Fruit fly (Drosophila melanogaster) whole organism, embryonic: Measurements from ENCODE around the gene Smox.

ENCODE experiments used
- C15 ChIP-seq: fragments of 200-800 bp; sonication (Bioruptor generic); IDR thresholded peaks from 3 replicates; pipeline ENCODE4 v1.3.6; 2022; ENCODE audit warnings: missing biosample characterization, missing genetic modification characterization
- CG11398 ChIP-seq: fragments of 200-800 bp; sonication (Bioruptor generic); optimal IDR thresholded peaks from 2 replicates; lab custom pipeline; 2016; ENCODE audit warnings: missing biosample characterization, missing genetic modification characterization
- CG12942 ChIP-seq: fragments of 200-800 bp; sonication (Bioruptor generic); optimal IDR thresholded peaks from 3 replicates; lab custom pipeline; 2016; ENCODE audit warnings: missing biosample characterization, missing genetic modification characterization
- CG1529 ChIP-seq: fragments of 200-800 bp; sonication (Bioruptor generic); optimal IDR thresholded peaks from 3 replicates; lab custom pipeline; 2018; ENCODE audit warnings: missing biosample characterization, missing genetic modification characterization
- CG15696 ChIP-seq: fragments of 200-800 bp; sonication (Bioruptor generic); optimal IDR thresholded peaks from 2 replicates; lab custom pipeline; 2019; ENCODE audit warnings: missing biosample characterization, mild to moderate bottlenecking, missing genetic modification characterization, moderate library complexity
- CG2875 ChIP-seq: fragments of 200-800 bp; sonication (Bioruptor generic); optimal IDR thresholded peaks from 2 replicates; lab custom pipeline; 2017; ENCODE audit warnings: missing biosample characterization, mild to moderate bottlenecking, missing genetic modification characterization, missing genetic modification reagents
- CG3995 ChIP-seq: fragments of 200-800 bp; sonication (Bioruptor generic); optimal IDR thresholded peaks from 3 replicates; lab custom pipeline; 2016; ENCODE audit warnings: missing biosample characterization, missing genetic modification characterization
- CG4282 ChIP-seq: fragments of 200-800 bp; sonication (Bioruptor generic); optimal IDR thresholded peaks from 2 replicates; lab custom pipeline; 2016; ENCODE audit warnings: missing biosample characterization, missing genetic modification characterization
- CG4360 ChIP-seq: fragments of 200-800 bp; sonication (Bioruptor generic); IDR thresholded peaks from 2 replicates; pipeline ENCODE4 v1.3.6; 2022; ENCODE audit warnings: missing biosample characterization, missing genetic modification characterization
- CG7786 ChIP-seq: fragments of 200-800 bp; sonication (Bioruptor generic); optimal IDR thresholded peaks from 2 replicates; lab custom pipeline; 2016; ENCODE audit warnings: missing biosample characterization, missing genetic modification characterization
- CG8359 ChIP-seq: fragments of 200-800 bp; sonication (Bioruptor generic); optimal IDR thresholded peaks from 2 replicates; lab custom pipeline; 2017; ENCODE audit warnings: missing biosample characterization, mild to moderate bottlenecking, missing genetic modification characterization, borderline replicate concordance
- CG8478 ChIP-seq: fragments of >200 bp; optimal IDR thresholded peaks from 2 replicates; lab custom pipeline; 2018
- CG9797 ChIP-seq: fragments of 200-800 bp; sonication (Bioruptor generic); optimal IDR thresholded peaks from 3 replicates; lab custom pipeline; 2018; ENCODE audit warnings: missing biosample characterization, mild to moderate bottlenecking, missing genetic modification characterization
- Camta ChIP-seq: fragments of 200-800 bp; sonication (Bioruptor generic); optimal IDR thresholded peaks from 2 replicates; lab custom pipeline; 2016; ENCODE audit warnings: missing biosample characterization, missing genetic modification characterization
- CrebB ChIP-seq: fragments of 200-800 bp; sonication (Bioruptor generic); optimal IDR thresholded peaks from 3 replicates; lab custom pipeline; 2018; ENCODE audit warnings: missing biosample characterization, mild to moderate bottlenecking, missing genetic modification characterization
- Dip2 ChIP-seq: fragments of 200-800 bp; sonication (Bioruptor generic); IDR thresholded peaks from 2 replicates; pipeline ENCODE4 v1.3.6; 2022; ENCODE audit warnings: missing biosample characterization, missing genetic modification characterization
- Dip3 ChIP-seq: fragments of 200-800 bp; sonication (Bioruptor generic); optimal IDR thresholded peaks from 3 replicates; lab custom pipeline; 2016; ENCODE audit warnings: missing biosample characterization, missing genetic modification characterization
- Gsc ChIP-seq: fragments of 200-800 bp; sonication (Bioruptor generic); IDR thresholded peaks from 2 replicates; pipeline ENCODE4 v1.3.6; 2022; ENCODE audit warnings: missing biosample characterization, missing genetic modification characterization
- HmgZ ChIP-seq: fragments of 200-800 bp; sonication (Bioruptor generic); optimal IDR thresholded peaks from 2 replicates; lab custom pipeline; 2018; ENCODE audit warnings: missing biosample characterization, mild to moderate bottlenecking, missing genetic modification characterization
- Hmx ChIP-seq: fragments of 200-800 bp; sonication (Bioruptor generic); optimal IDR thresholded peaks from 2 replicates; lab custom pipeline; 2016; ENCODE audit warnings: missing biosample characterization, missing genetic modification characterization
- Hr78 ChIP-seq, 2 experiments: fragments of 200-800 bp in 1 of 2; fragments of >200 bp in 1 of 2; sonication (Bioruptor generic) in 1 of 2; optimal IDR thresholded peaks; 2 replicates each; lab custom pipeline; 2017 to 2019; ENCODE audit warnings: missing biosample characterization in 2 of 2, missing genetic modification characterization in 2 of 2, mild to moderate bottlenecking in 1 of 2, moderate library complexity in 1 of 2
- Kr ChIP-seq: fragments of 200-800 bp; sonication (Bioruptor generic); optimal IDR thresholded peaks from 2 replicates; lab custom pipeline; 2017; ENCODE audit warnings: missing biosample characterization, mild to moderate bottlenecking, missing genetic modification characterization
- Lpt ChIP-seq: fragments of >200 bp; optimal IDR thresholded peaks from 2 replicates; lab custom pipeline; 2018; ENCODE audit warnings: missing biosample characterization, missing genetic modification characterization
- MBD-R2 ChIP-seq: fragments of 200-800 bp; sonication (Bioruptor generic); IDR thresholded peaks from 2 replicates; pipeline ENCODE4 v1.3.6; 2022; ENCODE audit warnings: missing biosample characterization, missing genetic modification characterization
- Max ChIP-seq: fragments of 200-800 bp; sonication (Bioruptor generic); optimal IDR thresholded peaks from 2 replicates; lab custom pipeline; 2016; ENCODE audit warnings: missing biosample characterization, mild to moderate bottlenecking, missing genetic modification characterization
- Mes4 ChIP-seq: fragments of 200-800 bp; sonication (Bioruptor generic); optimal IDR thresholded peaks from 2 replicates; lab custom pipeline; 2016; ENCODE audit warnings: missing biosample characterization, missing genetic modification characterization
- NK7.1 ChIP-seq: fragments of 200-800 bp; sonication (Bioruptor generic); optimal IDR thresholded peaks from 3 replicates; lab custom pipeline; 2016; ENCODE audit warnings: missing biosample characterization, missing genetic modification characterization
- Scr ChIP-seq: fragments of 200-800 bp; sonication (Bioruptor generic); IDR thresholded peaks from 2 replicates; pipeline ENCODE4 v1.3.6; 2022; ENCODE audit warnings: missing biosample characterization, missing genetic modification characterization; ENCODE audit not compliant: partially characterized antibody
- TFAM ChIP-seq: fragments of 200-800 bp; sonication (Bioruptor generic); optimal IDR thresholded peaks from 2 replicates; lab custom pipeline; 2017; ENCODE audit warnings: missing biosample characterization, missing genetic modification characterization, inconsistent platforms
- aop ChIP-seq: fragments of 200-800 bp; sonication (Bioruptor generic); IDR thresholded peaks from 2 replicates; pipeline ENCODE4 v1.3.6; 2022; ENCODE audit warnings: missing biosample characterization, missing genetic modification characterization
- corto ChIP-seq: fragments of 200-800 bp; sonication (Bioruptor generic); optimal IDR thresholded peaks from 2 replicates; lab custom pipeline; 2016; ENCODE audit warnings: missing biosample characterization, mild to moderate bottlenecking, missing genetic modification characterization, moderate library complexity
- crol ChIP-seq: fragments of 200-800 bp; sonication (Bioruptor generic); IDR thresholded peaks from 2 replicates; pipeline ENCODE4 v1.3.6; 2022; ENCODE audit warnings: missing biosample characterization, missing genetic modification characterization
- fd96Cb ChIP-seq: fragments of 200-800 bp; sonication (Bioruptor generic); optimal IDR thresholded peaks from 2 replicates; lab custom pipeline; 2018; ENCODE audit warnings: missing biosample characterization, mild to moderate bottlenecking, missing genetic modification characterization, moderate library complexity
- gce ChIP-seq: fragments of 200-800 bp; sonication (Bioruptor generic); IDR thresholded peaks from 3 replicates; pipeline ENCODE4 v1.3.6; 2022; ENCODE audit warnings: missing biosample characterization, missing genetic modification characterization
- gcm2 ChIP-seq: fragments of 200-800 bp; sonication (Bioruptor generic); optimal IDR thresholded peaks from 2 replicates; lab custom pipeline; 2016; ENCODE audit warnings: missing biosample characterization, missing genetic modification characterization
- gfzf ChIP-seq: fragments of 200-800 bp; sonication (Bioruptor generic); optimal IDR thresholded peaks from 2 replicates; lab custom pipeline; 2016; ENCODE audit warnings: missing biosample characterization, mild to moderate bottlenecking, missing genetic modification characterization, moderate library complexity
- hkb ChIP-seq, 2 experiments: fragments of 200-800 bp in 1 of 2; fragments of >200 bp in 1 of 2; sonication (Bioruptor generic) in 1 of 2; IDR thresholded peaks in 1 of 2; optimal IDR thresholded peaks in 1 of 2; 2 replicates each; pipeline versions ENCODE4 v1.3.6 to Lab custom; 2017 to 2022; ENCODE audit warnings: missing biosample characterization in 1 of 2, missing genetic modification characterization in 1 of 2
- luna ChIP-seq: fragments of 200-800 bp; sonication (Bioruptor generic); optimal IDR thresholded peaks from 2 replicates; lab custom pipeline; 2016; ENCODE audit warnings: missing biosample characterization, missing genetic modification characterization
- pnt ChIP-seq: fragments of 200-800 bp; sonication (Bioruptor generic); optimal IDR thresholded peaks from 3 replicates; lab custom pipeline; 2016; ENCODE audit warnings: missing biosample characterization, missing genetic modification characterization
- seq ChIP-seq: fragments of 200-800 bp; sonication (Bioruptor generic); IDR thresholded peaks from 2 replicates; pipeline ENCODE4 v1.3.6; 2022; ENCODE audit warnings: missing biosample characterization, missing genetic modification characterization
- sim ChIP-seq: fragments of 200-800 bp; sonication (Bioruptor generic); IDR thresholded peaks from 2 replicates; pipeline ENCODE4 v1.3.6; 2022; ENCODE audit warnings: missing biosample characterization, missing genetic modification characterization
- stwl ChIP-seq: fragments of 200-800 bp; sonication (Bioruptor generic); optimal IDR thresholded peaks from 3 replicates; lab custom pipeline; 2018; ENCODE audit warnings: missing biosample characterization, mild to moderate bottlenecking, missing genetic modification characterization, moderate library complexity
- tio ChIP-seq: fragments of 200-800 bp; sonication (Bioruptor generic); optimal IDR thresholded peaks from 2 replicates; lab custom pipeline; 2017; ENCODE audit warnings: missing biosample characterization, missing genetic modification characterization, inconsistent platforms
- unc-4 ChIP-seq: fragments of 200-800 bp; sonication (Bioruptor generic); IDR thresholded peaks from 2 replicates; pipeline ENCODE4 v1.3.6; 2022; ENCODE audit warnings: missing biosample characterization, missing genetic modification characterization; ENCODE audit not compliant: partially characterized antibody
- wdn ChIP-seq: fragments of 200-800 bp; sonication (Bioruptor generic); IDR thresholded peaks from 2 replicates; pipeline ENCODE4 v1.3.6; 2022; ENCODE audit warnings: missing biosample characterization, missing genetic modification characterization

The Smox gene

dm6 chrX:8091017-8091620, 51.0 kb downstream of the Smox start (continued):
- TF ChIP-seq unc-4 (0 out of 2 replicates have a peak, but pooled peaks have one; percentile 24), CG7786 (GFP tag; lab: Kevin White, UChicago) (peak; percentile 85), seq (peak; percentile 98), fd96Cb (tag; lab: Kevin White, UChicago) (peak; percentile 95), Max (peak; percentile 94), crol (peak; percentile 94), CG3995 (GFP tag; lab: Kevin White, UChicago) (peak; percentile 94), gcm2 (GFP tag; lab: Kevin White, UChicago) (peak; percentile 95), gfzf (GFP tag; lab: Kevin White, UChicago) (no peak), aop (peak; percentile 94), Hmx (GFP tag; lab: Kevin White, UChicago) (peak; percentile 77), Camta (peak; percentile 90), CG8359 (GFP tag; lab: Kevin White, UChicago) (peak; percentile 89), CG11398 (GFP tag; lab: Kevin White, UChicago) (peak; percentile 37), Mes4 (GFP tag; lab: Kevin White, UChicago) (peak; percentile 82), Dip3 (GFP tag; lab: Kevin White, UChicago) (peak; percentile 86), HmgZ (peak; percentile 96), CG4282 (GFP tag; lab: Kevin White, UChicago) (peak; percentile 73), Scr (GFP tag; lab: Robert Waterston, UW) (no peak; the same call in 1 of the 2 replicates), gce (peak; percentile 98), sim (peak; percentile 97), CG12942 (peak; percentile 95), Kr (GFP tag; lab: Kevin White, UChicago) (no peak), CG8478 (lab: Kevin White, UChicago) (no peak), luna (GFP tag; lab: Kevin White, UChicago) (peak; percentile 78), CG9797 (GFP tag; lab: Kevin White, UChicago) (peak; percentile 42), Gsc (peak; percentile 91), tio (peak; percentile 87), Lpt (GFP tag; lab: Kevin White, UChicago) (no peak), MBD-R2 (GFP tag; lab: Robert Waterston, UW) (peak; percentile 98), NK7.1 (GFP tag; lab: Kevin White, UChicago) (peak; percentile 79), Hr78 (GFP tag; optimal IDR thresholded peaks at IDR 0.05; lab: Kevin White, UChicago) (peak in 1 of 2 experiments; percentile 75), corto (peak; percentile 95), stwl (tag; lab: Kevin White, UChicago) (peak; percentile 25), TFAM (GFP tag; lab: Kevin White, UChicago) (peak; percentile 67), CG2875 (peak; percentile 95), Dip2 (GFP tag; lab: Robert Waterston, UW) (peak; percentile 72), hkb (optimal IDR thresholded peaks at IDR 0.05; lab: Kevin White, UChicago) (no peak), hkb (GFP tag; IDR thresholded peaks at IDR 0.05; lab: Robert Waterston, UW) (peak; percentile 99), CG15696 (tag; lab: Kevin White, UChicago) (peak; percentile 71), CrebB (tag; lab: Kevin White, UChicago) (peak; percentile 92), wdn (GFP tag; lab: Robert Waterston, UW) (peak; percentile 97)

DNA sequence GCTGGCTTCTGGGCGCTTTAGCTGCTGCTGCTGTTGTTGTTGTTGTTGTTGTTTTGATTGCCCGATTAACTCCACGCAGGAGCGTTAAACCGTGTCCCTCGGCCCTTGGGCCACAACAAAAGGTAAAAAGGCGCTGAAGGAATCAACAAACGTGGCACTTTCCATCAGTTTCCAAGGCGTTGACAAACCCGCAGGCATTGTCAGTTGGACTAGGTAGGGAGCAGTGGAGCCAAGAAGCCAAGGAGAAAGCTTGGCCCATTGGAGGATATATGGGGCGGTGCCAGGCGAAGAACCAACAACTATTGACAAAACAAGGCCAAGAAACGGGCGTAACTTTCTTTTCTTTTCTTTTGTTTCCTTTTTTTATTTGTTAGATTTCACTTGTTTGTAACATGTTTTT, 55.0 kb downstream of the Smox start, which contains the start of gene CG2256:
Gene CG2256, minus strand, starts transcription at position 101 of the 400 bp plus-strand sequence.
- TF ChIP-seq CG1529 (GFP tag; lab: Kevin White, UChicago): no peak
- TF ChIP-seq pnt: no peak
- TF ChIP-seq CG4360 (GFP tag; lab: Robert Waterston, UW): peak; percentile 39; the same call in 1 of the 2 replicates
- TF ChIP-seq C15 (GFP tag; lab: Robert Waterston, UW): no peak
- TF ChIP-seq, all 482 proteins: peak for 1
